Worm (Caenorhabditis elegans) whole organism, L1 larva: ENCODE measurements around the gene srz-11.

Experiments
- aha-1 ChIP-seq: fragments of 150-350 bp; optimal IDR thresholded peaks from 2 replicates; lab custom pipeline; 2014; ENCODE audit warnings: missing biosample characterization, missing genetic modification characterization
- alr-1 ChIP-seq: fragments of 200-800 bp; sonication (Bioruptor generic); optimal IDR thresholded peaks from 2 replicates; lab custom pipeline; 2018; ENCODE audit warnings: borderline replicate concordance, mild to moderate bottlenecking, missing genetic modification characterization, missing compliant biosample characterization
- blmp-1 ChIP-seq: fragments of 150-350 bp; optimal IDR thresholded peaks from 2 replicates; lab custom pipeline; 2014; ENCODE audit warnings: missing biosample characterization, missing genetic modification characterization
- efl-3 ChIP-seq: fragments of 200-800 bp; sonication (Bioruptor generic); optimal IDR thresholded peaks from 2 replicates; lab custom pipeline; 2018; ENCODE audit warnings: mild to moderate bottlenecking, missing genetic modification characterization, missing compliant biosample characterization
- egl-27 ChIP-seq, 2 experiments: fragments of 150-350 bp in 1 of 2; sonication (generic microtip); optimal IDR thresholded peaks; 3 replicates each; lab custom pipeline; 2017 to 2018; ENCODE audit warnings: missing biosample characterization in 2 of 2, missing genetic modification characterization in 2 of 2, missing genetic modification reagents in 2 of 2
- elt-2 ChIP-seq: sonication (generic microtip); optimal IDR thresholded peaks from 2 replicates; lab custom pipeline; 2016; ENCODE audit warnings: missing genetic modification characterization, mild to moderate bottlenecking, inconsistent platforms, missing compliant biosample characterization, missing genetic modification reagents
- elt-3 ChIP-seq, 6 experiments: fragments of 150-350 bp in 1 of 6; sonication (generic microtip); optimal IDR thresholded peaks; 2 replicates each; lab custom pipeline; 2017 to 2018; ENCODE audit warnings: missing biosample characterization in 6 of 6, missing genetic modification characterization in 6 of 6, inconsistent platforms in 1 of 6
- hlh-4 ChIP-seq: sonication (generic microtip); optimal IDR thresholded peaks from 2 replicates; lab custom pipeline; 2016; ENCODE audit warnings: mild to moderate bottlenecking, missing genetic modification characterization, missing compliant biosample characterization
- jun-1 ChIP-seq: fragments of 150-350 bp; optimal IDR thresholded peaks from 2 replicates; lab custom pipeline; 2014; ENCODE audit warnings: missing biosample characterization, missing genetic modification reagents, missing genetic modification characterization
- nhr-77 ChIP-seq: fragments of 150-350 bp; optimal IDR thresholded peaks from 2 replicates; lab custom pipeline; 2014; ENCODE audit warnings: missing biosample characterization, missing genetic modification characterization
- rnt-1 ChIP-seq: sonication (generic microtip); optimal IDR thresholded peaks from 2 replicates; lab custom pipeline; 2016; ENCODE audit warnings: mild to moderate bottlenecking, missing genetic modification characterization, moderate library complexity, missing compliant biosample characterization
- snpc-4 ChIP-seq: fragments of 150-350 bp; optimal IDR thresholded peaks from 2 replicates; lab custom pipeline; 2014; ENCODE audit warnings: missing biosample characterization, missing genetic modification characterization
- tbx-2 ChIP-seq: sonication (generic microtip); optimal IDR thresholded peaks from 2 replicates; lab custom pipeline; 2016; ENCODE audit warnings: missing genetic modification characterization, missing compliant biosample characterization
- unc-62 ChIP-seq: fragments of 150-350 bp; optimal IDR thresholded peaks from 2 replicates; lab custom pipeline; 2014; ENCODE audit warnings: missing biosample characterization, missing genetic modification reagents, missing genetic modification characterization

DNA sequence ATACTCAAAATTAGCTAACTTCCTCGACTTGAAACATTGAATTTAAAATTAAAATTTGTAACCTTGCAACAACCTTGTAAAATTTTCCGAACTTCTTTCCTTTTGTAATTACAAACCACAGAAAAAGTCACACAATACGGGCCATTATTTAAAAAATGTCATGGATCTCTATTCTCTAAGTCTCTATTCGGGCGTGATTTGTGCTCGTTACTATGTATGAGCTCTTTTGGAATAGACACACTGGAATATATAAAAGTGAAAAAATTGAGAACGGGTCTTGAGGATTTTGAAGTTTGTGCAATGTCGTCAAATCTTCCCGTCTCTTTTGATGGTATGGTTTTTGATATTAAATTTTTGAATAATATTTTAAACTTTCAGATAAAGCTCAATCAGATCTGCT is 34.9 kb upstream of the srz-11 start, which contains the start of gene srr-7:
- TF ChIP-seq jun-1 (tag; lab: Kevin White, UChicago), result no peak
- TF ChIP-seq alr-1, result no peak
- TF ChIP-seq efl-3 (GFP tag; lab: Kevin White, UChicago), result no peak
- TF ChIP-seq egl-27 (tag; optimal IDR thresholded peaks at IDR 0.05; lab: Kevin White, UChicago), result no peak
- no peak for TF ChIP-seq aha-1
- TF ChIP-seq tbx-2, result no peak
- TF ChIP-seq elt-2 (tag; lab: Kevin White, UChicago), result no peak
- no peak for TF ChIP-seq snpc-4
- TF ChIP-seq rnt-1 (tag; lab: Kevin White, UChicago), result no peak
- TF ChIP-seq blmp-1 (tag; lab: Kevin White, UChicago), result no peak
- no peak for TF ChIP-seq nhr-77
- no peak for TF ChIP-seq elt-3 (tag; optimal IDR thresholded peaks at IDR 0.05; lab: Kevin White, UChicago)
- no peak for TF ChIP-seq unc-62
- TF ChIP-seq hlh-4 (tag; lab: Kevin White, UChicago), result no peak
